Worm (Caenorhabditis elegans): ENCODE results near the gene msp-33.

The msp-33 gene

ce11 chrII:4892594-4892993 is at the start of gene msp-33:
msp-33 (minus strand) TSS chrII:4892694.
- no peak for TF ChIP-seq tbx-2 (tag; optimal IDR thresholded peaks at IDR 0.05)
- TF ChIP-seq zag-1 (tag; optimal IDR thresholded peaks at IDR 0.05), result no peak
- no peak for TF ChIP-seq ceh-16 (tag; optimal IDR thresholded peaks at IDR 0.05)
- no peak for TF ChIP-seq elt-1 (tag; optimal IDR thresholded peaks at IDR 0.05)
- no peak for TF ChIP-seq ama-1 (optimal IDR thresholded peaks at IDR 0.05)
- no peak for TF ChIP-seq elt-2 (tag; optimal IDR thresholded peaks at IDR 0.05)
- no peak for TF ChIP-seq daf-12 (tag; optimal IDR thresholded peaks at IDR 0.05)
- TF ChIP-seq pqm-1 (tag; optimal IDR thresholded peaks at IDR 0.05), result no peak
- TF ChIP-seq pha-4 (tag; optimal IDR thresholded peaks at IDR 0.05), result no peak

- TF ChIP-seq nfya-1 (tag; optimal IDR thresholded peaks at IDR 0.05; ENCODE audit: insufficient read depth) (peak; percentile 23), elt-2 (tag; optimal IDR thresholded peaks at IDR 0.05) (peak; percentile 71), ceh-28 (tag; optimal IDR thresholded peaks at IDR 0.05) (no peak), pha-4 (tag; optimal IDR thresholded peaks at IDR 0.05) (peak; percentile 59), ama-1 (optimal IDR thresholded peaks at IDR 0.05) (peak; percentile 24), tbx-2 (tag; optimal IDR thresholded peaks at IDR 0.05) (no peak), nhr-76 (tag; optimal IDR thresholded peaks at IDR 0.05) (no peak), nhr-28 (tag; optimal IDR thresholded peaks at IDR 0.05) (no peak), elt-1 (tag; optimal IDR thresholded peaks at IDR 0.05) (peak; percentile 95), nhr-23 (tag; optimal IDR thresholded peaks at IDR 0.05) (peak; percentile 28), lsy-12 (tag; optimal IDR thresholded peaks at IDR 0.05) (no peak)
These were observed 49.2 kb upstream of the msp-33 start, which contains the start of gene ZK546.19 for ce11 chrII:4941541-4942206. ZK546.19 (plus strand) TSS chrII:4941726.

ce11 chrII:4941050-4941449 is 48.6 kb upstream of the msp-33 start, which contains the start of gene cblc-1:
cblc-1 (minus strand) TSS chrII:4941150.
- TF ChIP-seq pqm-1 (tag; optimal IDR thresholded peaks at IDR 0.05) (no peak), elt-2 (tag; optimal IDR thresholded peaks at IDR 0.05) (no peak), egl-5 (tag; optimal IDR thresholded peaks at IDR 0.05) (no peak), ztf-4 (tag; optimal IDR thresholded peaks at IDR 0.05) (no peak), ceh-82 (tag; optimal IDR thresholded peaks at IDR 0.05) (no peak), elt-1 (tag; optimal IDR thresholded peaks at IDR 0.05) (no peak), daf-12 (tag; optimal IDR thresholded peaks at IDR 0.05) (no peak), jun-1 (tag; optimal IDR thresholded peaks at IDR 0.05) (no peak), elt-3 (tag; optimal IDR thresholded peaks at IDR 0.05) (no peak), ceh-9 (tag; optimal IDR thresholded peaks at IDR 0.05) (no peak), nhr-12 (tag; optimal IDR thresholded peaks at IDR 0.05) (no peak), lin-15B (tag; optimal IDR thresholded peaks at IDR 0.05) (no peak), ceh-16 (tag; optimal IDR thresholded peaks at IDR 0.05) (no peak), mml-1 (tag; optimal IDR thresholded peaks at IDR 0.05) (no peak)

ce11 chrII:4937743-4938142 is 45.2 kb upstream of the msp-33 start, which contains the start of gene ZK546.4:
ZK546.4 (plus strand) TSS chrII:4938043.
- TF ChIP-seq pqm-1 (tag; optimal IDR thresholded peaks at IDR 0.05) (no peak), jun-1 (tag; optimal IDR thresholded peaks at IDR 0.05) (no peak), eor-1 (tag; optimal IDR thresholded peaks at IDR 0.05) (no peak), elt-3 (tag; optimal IDR thresholded peaks at IDR 0.05) (no peak)

ce11 chrII:4935518-4935917 is 43.0 kb upstream of the msp-33 start, which contains the start of gene ZK546.5:
ZK546.5 (plus strand) TSS chrII:4935818.
- TF ChIP-seq mml-1 (tag; optimal IDR thresholded peaks at IDR 0.05), result no peak
- TF ChIP-seq lin-15B (tag; optimal IDR thresholded peaks at IDR 0.05), result peak; percentile 1
- peak; percentile 36 for TF ChIP-seq nfya-1 (tag; optimal IDR thresholded peaks at IDR 0.05; ENCODE audit: insufficient read depth)
- no peak for TF ChIP-seq eor-1 (tag; optimal IDR thresholded peaks at IDR 0.05)
- TF ChIP-seq zag-1 (tag; optimal IDR thresholded peaks at IDR 0.05), result no peak
- TF ChIP-seq daf-12 (tag; optimal IDR thresholded peaks at IDR 0.05), result no peak

- no peak for TF ChIP-seq jun-1 (tag; optimal IDR thresholded peaks at IDR 0.05)
- no peak for TF ChIP-seq lin-15B (tag; optimal IDR thresholded peaks at IDR 0.05)
- no peak for TF ChIP-seq ceh-82 (tag; optimal IDR thresholded peaks at IDR 0.05)
- TF ChIP-seq unc-39 (tag; optimal IDR thresholded peaks at IDR 0.05), result no peak
- no peak for TF ChIP-seq fkh-10 (GFP tag; optimal IDR thresholded peaks at IDR 0.05)
- TF ChIP-seq R02D3.7 (tag; optimal IDR thresholded peaks at IDR 0.05), result no peak
- no peak for TF ChIP-seq elt-3 (tag; optimal IDR thresholded peaks at IDR 0.05)
- no peak for TF ChIP-seq eor-1 (tag; optimal IDR thresholded peaks at IDR 0.05)
- TF ChIP-seq ztf-4 (tag; optimal IDR thresholded peaks at IDR 0.05), result no peak
- no peak for TF ChIP-seq fkh-2 (tag; optimal IDR thresholded peaks at IDR 0.05)
- TF ChIP-seq nhr-237 (tag; optimal IDR thresholded peaks at IDR 0.05), result no peak
- no peak for TF ChIP-seq ZK546.5 (tag; optimal IDR thresholded peaks at IDR 0.05)
- no peak for TF ChIP-seq nhr-28 (tag; optimal IDR thresholded peaks at IDR 0.05)
- TF ChIP-seq nhr-76 (tag; optimal IDR thresholded peaks at IDR 0.05), result no peak
- TF ChIP-seq nhr-67 (tag; optimal IDR thresholded peaks at IDR 0.05), result no peak
- TF ChIP-seq fos-1 (tag; optimal IDR thresholded peaks at IDR 0.05), result no peak
- TF ChIP-seq zag-1 (tag; optimal IDR thresholded peaks at IDR 0.05), result no peak
These were observed 42.5 kb upstream of the msp-33 start, which contains the start of gene gst-30 for ce11 chrII:4934954-4935353. gst-30 (minus strand) TSS chrII:4935054.
